Fruit fly (Drosophila melanogaster): Measurements from ENCODE around the gene hng3.

The hng3 gene

dm6 chr3L:738523-739356 is 16.5 kb downstream of the hng3 start (continued):
- TF ChIP-seq nau (GFP tag; optimal IDR thresholded peaks at IDR 0.05), result peak; percentile 85
- TF ChIP-seq run (tag; optimal IDR thresholded peaks at IDR 0.05), result peak; percentile 85
- no peak for TF ChIP-seq her (GFP tag; optimal IDR thresholded peaks at IDR 0.05)
- peak; percentile 89 for TF ChIP-seq CG14667 (GFP tag; IDR thresholded peaks at IDR 0.05)
- TF ChIP-seq CG1832 (GFP tag; optimal IDR thresholded peaks at IDR 0.05), result peak; percentile 1
- TF ChIP-seq eve (GFP tag; optimal IDR thresholded peaks at IDR 0.05), result no peak
- no peak for TF ChIP-seq knrl (GFP tag; IDR thresholded peaks at IDR 0.05; ENCODE audit: partially characterized antibody)
- TF ChIP-seq cad (GFP tag; optimal IDR thresholded peaks at IDR 0.05), result no peak
- peak; percentile 90 for TF ChIP-seq CG2875 (GFP tag; optimal IDR thresholded peaks at IDR 0.05)
- peak; percentile 96 for TF ChIP-seq Xrp1 (GFP tag; IDR thresholded peaks at IDR 0.05)
- no peak for TF ChIP-seq Poxn (GFP tag; IDR thresholded peaks at IDR 0.05)
- no peak for TF ChIP-seq CG34224 (GFP tag; IDR thresholded peaks at IDR 0.05; ENCODE audit: partially characterized antibody)
- no peak for TF ChIP-seq lov (optimal IDR thresholded peaks at IDR 0.05)
- TF ChIP-seq lov (GFP tag; IDR thresholded peaks at IDR 0.05), result peak; percentile 92
- peak; percentile 47 for TF ChIP-seq TFAM (GFP tag; optimal IDR thresholded peaks at IDR 0.05)
- peak; percentile 92 for TF ChIP-seq Oli (tag; optimal IDR thresholded peaks at IDR 0.05)
- peak; percentile 91 for TF ChIP-seq CG10209 (GFP tag; optimal IDR thresholded peaks at IDR 0.05)
- peak; percentile 94 for TF ChIP-seq CG12391 (tag; optimal IDR thresholded peaks at IDR 0.05)
- TF ChIP-seq Hmx (GFP tag; optimal IDR thresholded peaks at IDR 0.05), result peak; percentile 16
- no peak for TF ChIP-seq cg (GFP tag; optimal IDR thresholded peaks at IDR 0.05)
- TF ChIP-seq sob (GFP tag; IDR thresholded peaks at IDR 0.05), result peak; percentile 87
- no peak for TF ChIP-seq hth (optimal IDR thresholded peaks at IDR 0.05)
- TF ChIP-seq pfk (GFP tag; optimal IDR thresholded peaks at IDR 0.05), result no peak
- TF ChIP-seq CG7372 (GFP tag; IDR thresholded peaks at IDR 0.05), result peak; percentile 85
- TF ChIP-seq zf30C (GFP tag; optimal IDR thresholded peaks at IDR 0.05), result peak; percentile 87
- peak; percentile 92 for TF ChIP-seq fd96Cb (tag; optimal IDR thresholded peaks at IDR 0.05)
- TF ChIP-seq Sox100B (GFP tag; optimal IDR thresholded peaks at IDR 0.05), result peak; percentile 93
- no peak for TF ChIP-seq CG14965 (GFP tag; optimal IDR thresholded peaks at IDR 0.05; ENCODE audit: borderline replicate concordance)
- peak; percentile 17 for TF ChIP-seq CG9797 (GFP tag; optimal IDR thresholded peaks at IDR 0.05)
- TF ChIP-seq Hr39 (optimal IDR thresholded peaks at IDR 0.05), result no peak
- TF ChIP-seq Nf-YA (GFP tag; IDR thresholded peaks at IDR 0.05), result peak; percentile 86
- TF ChIP-seq cato (GFP tag; optimal IDR thresholded peaks at IDR 0.05; ENCODE audit: borderline replicate concordance), result peak; percentile 86
- peak; percentile 94 for TF ChIP-seq CG2678 (tag; optimal IDR thresholded peaks at IDR 0.05)
- peak; percentile 46 for TF ChIP-seq NC2β (GFP tag; optimal IDR thresholded peaks at IDR 0.05)
- TF ChIP-seq CG12744 (GFP tag; optimal IDR thresholded peaks at IDR 0.05), result peak; percentile 15
- TF ChIP-seq Awh (GFP tag; IDR thresholded peaks at IDR 0.05), result peak; percentile 92
- TF ChIP-seq maf-S (GFP tag; optimal IDR thresholded peaks at IDR 0.05), result peak; percentile 31
- peak; percentile 90 for TF ChIP-seq Ada2b (GFP tag; IDR thresholded peaks at IDR 0.05)
- peak; percentile 2 for TF ChIP-seq crc (GFP tag; optimal IDR thresholded peaks at IDR 0.05)
- TF ChIP-seq CG9876 (GFP tag; optimal IDR thresholded peaks at IDR 0.05), result no peak
- peak; percentile 69 for TF ChIP-seq CG1647 (GFP tag; optimal IDR thresholded peaks at IDR 0.05)
- peak; percentile 84 for TF ChIP-seq Lhr (GFP tag; optimal IDR thresholded peaks at IDR 0.05)
- peak; percentile 54 for TF ChIP-seq ac (GFP tag; optimal IDR thresholded peaks at IDR 0.05)
- peak; percentile 93 for TF ChIP-seq ATbp (GFP tag; optimal IDR thresholded peaks at IDR 0.05)
- TF ChIP-seq pum (GFP tag; optimal IDR thresholded peaks at IDR 0.05), result peak; percentile 65
- TF ChIP-seq CG15073 (GFP tag; optimal IDR thresholded peaks at IDR 0.05), result peak; percentile 40
- TF ChIP-seq C15 (GFP tag; IDR thresholded peaks at IDR 0.05), result peak; percentile 80; the same call in 2 of the 3 replicates
- TF ChIP-seq vvl (GFP tag; IDR thresholded peaks at IDR 0.05), result peak; percentile 97
- peak; percentile 84 for TF ChIP-seq caup (GFP tag; optimal IDR thresholded peaks at IDR 0.05; ENCODE audit: severe bottlenecking)
- no peak for TF ChIP-seq nerfin-2 (GFP tag; IDR thresholded peaks at IDR 0.05; ENCODE audit: partially characterized antibody)

All from whole organism, embryonic.